Worm (Caenorhabditis elegans) whole organism, young adult: ENCODE data around the gene W08G11.3.
A peak's percentile ranks its signal among the peaks of the same experiment; 100 is the strongest.

Experiments used
- B0019.2 ChIP-seq: fragments of 200-800 bp; sonication (Bioruptor generic); conservative IDR thresholded peaks from 2 replicates; pipeline ENCODE4 v1.3.6; 2022; ENCODE audit warnings: missing genetic modification reagents, missing genetic modification characterization, missing compliant biosample characterization
- B0035.1 ChIP-seq: sonication (generic microtip); optimal IDR thresholded peaks from 2 replicates; lab custom pipeline; 2016; ENCODE audit warnings: missing genetic modification characterization, mild to moderate bottlenecking, missing compliant biosample characterization, missing genotype, missing genetic modification reagents
- C17E4.6 ChIP-seq: fragments of 200-800 bp; sonication (Bioruptor generic); IDR thresholded peaks from 2 replicates; pipeline ENCODE4 v1.3.6; 2022; ENCODE audit warnings: missing genetic modification reagents, missing genetic modification characterization, missing compliant biosample characterization
- D2030.7 ChIP-seq: fragments of 200-800 bp; sonication (Bioruptor generic); IDR thresholded peaks from 2 replicates; pipeline ENCODE4 v1.3.6; 2022; ENCODE audit warnings: missing genetic modification reagents, missing genetic modification characterization, missing compliant biosample characterization
- F33H1.4 ChIP-seq: fragments of 200-800 bp; sonication (Bioruptor generic); IDR thresholded peaks from 2 replicates; pipeline ENCODE4 v1.3.6; 2022; ENCODE audit warnings: missing genetic modification reagents, missing genetic modification characterization, missing compliant biosample characterization
- F49E8.2 ChIP-seq: sonication (generic microtip); optimal IDR thresholded peaks from 3 replicates; lab custom pipeline; 2017; ENCODE audit warnings: missing genetic modification characterization, mild to moderate bottlenecking, missing compliant biosample characterization, antibody characterized with exemption, moderate library complexity; ENCODE audit not compliant: insufficient read depth
- T26A5.8 ChIP-seq: sonication (generic microtip); optimal IDR thresholded peaks from 2 replicates; lab custom pipeline; 2016; ENCODE audit warnings: missing genetic modification characterization, missing compliant biosample characterization
- Y67H2A.10 ChIP-seq: fragments of 200-800 bp; sonication (Bioruptor generic); conservative IDR thresholded peaks from 2 replicates; pipeline ENCODE4 v1.3.6; 2022; ENCODE audit warnings: missing genetic modification reagents, missing genetic modification characterization, missing compliant biosample characterization
- Y95B8A.8 ChIP-seq: fragments of 200-800 bp; sonication (Bioruptor generic); IDR thresholded peaks from 2 replicates; pipeline ENCODE4 v1.3.6; 2022; ENCODE audit warnings: missing genetic modification reagents, missing genetic modification characterization, missing compliant biosample characterization
- ZK185.1 ChIP-seq: sonication (generic microtip); optimal IDR thresholded peaks from 2 replicates; lab custom pipeline; 2016; ENCODE audit warnings: mild to moderate bottlenecking, missing genetic modification characterization, missing compliant biosample characterization; ENCODE audit not compliant: poor library complexity, severe bottlenecking
- akir-1 ChIP-seq: fragments of 200-800 bp; sonication (Bioruptor generic); optimal IDR thresholded peaks from 2 replicates; lab custom pipeline; 2018; ENCODE audit warnings: mild to moderate bottlenecking, missing genetic modification characterization, moderate library complexity, missing compliant biosample characterization
- aptf-3 ChIP-seq: fragments of 200-800 bp; sonication (Bioruptor generic); IDR thresholded peaks from 2 replicates; pipeline ENCODE4 v1.3.6; 2022; ENCODE audit warnings: missing genetic modification characterization, missing compliant biosample characterization
- atf-7 ChIP-seq: sonication (generic microtip); optimal IDR thresholded peaks from 2 replicates; lab custom pipeline; 2017; ENCODE audit warnings: mild to moderate bottlenecking, missing genetic modification characterization, missing compliant biosample characterization
- athp-1 ChIP-seq: sonication (generic microtip); optimal IDR thresholded peaks from 2 replicates; lab custom pipeline; 2017; ENCODE audit warnings: mild to moderate bottlenecking, missing genetic modification characterization, missing compliant biosample characterization
- attf-3 ChIP-seq: fragments of 200-800 bp; sonication (Bioruptor generic); conservative IDR thresholded peaks from 2 replicates; pipeline ENCODE4 v1.3.6; 2022; ENCODE audit warnings: missing genetic modification reagents, missing genetic modification characterization, missing compliant biosample characterization
- attf-6 ChIP-seq: fragments of 200-800 bp; sonication (Bioruptor generic); IDR thresholded peaks from 2 replicates; pipeline ENCODE4 v1.3.6; 2022; ENCODE audit warnings: missing genetic modification reagents, missing genetic modification characterization, missing compliant biosample characterization
- ccch-3 ChIP-seq: fragments of 200-800 bp; sonication (Bioruptor generic); optimal IDR thresholded peaks from 2 replicates; lab custom pipeline; 2018; ENCODE audit warnings: mild to moderate bottlenecking, missing genetic modification characterization, missing compliant biosample characterization
- cebp-1 ChIP-seq, 2 experiments: fragments of 200-800 bp in 1 of 2; sonication (Bioruptor generic) in 1 of 2; sonication (generic microtip) in 1 of 2; IDR thresholded peaks in 1 of 2; optimal IDR thresholded peaks in 1 of 2; 2 replicates each; pipeline versions ENCODE4 v1.3.6 to Lab custom; 2017 to 2022; ENCODE audit warnings: missing compliant biosample characterization in 2 of 2, missing genetic modification characterization in 2 of 2, mild to moderate bottlenecking in 1 of 2, missing genetic modification reagents in 1 of 2, moderate library complexity in 1 of 2
- ceh-100 ChIP-seq: fragments of 200-800 bp; sonication (Bioruptor generic); IDR thresholded peaks from 2 replicates; pipeline ENCODE4 v1.3.6; 2022; ENCODE audit warnings: missing genetic modification reagents, missing genetic modification characterization, missing compliant biosample characterization
- ceh-91 ChIP-seq: fragments of 200-800 bp; sonication (Bioruptor generic); IDR thresholded peaks from 2 replicates; pipeline ENCODE4 v1.3.6; 2022; ENCODE audit warnings: missing genetic modification reagents, missing genetic modification characterization, missing compliant biosample characterization
- dox-1 ChIP-seq: fragments of 200-800 bp; sonication (Bioruptor generic); IDR thresholded peaks from 2 replicates; pipeline ENCODE4 v1.3.6; 2022; ENCODE audit warnings: missing genetic modification reagents, missing genetic modification characterization, missing compliant biosample characterization
- dpff-1 ChIP-seq: sonication (generic microtip); optimal IDR thresholded peaks from 2 replicates; lab custom pipeline; 2017; ENCODE audit warnings: mild to moderate bottlenecking, missing genetic modification characterization, missing compliant biosample characterization
- efl-1 ChIP-seq: fragments of 150-350 bp; optimal IDR thresholded peaks from 2 replicates; lab custom pipeline; 2014; ENCODE audit warnings: missing biosample characterization, missing genetic modification reagents, missing genetic modification characterization
- egl-18 ChIP-seq: fragments of 200-800 bp; sonication (Bioruptor generic); IDR thresholded peaks from 2 replicates; pipeline ENCODE4 v1.3.6; 2022; ENCODE audit warnings: missing genetic modification reagents, missing genetic modification characterization, missing compliant biosample characterization
- egrh-3 ChIP-seq: fragments of 200-800 bp; sonication (Bioruptor generic); IDR thresholded peaks from 2 replicates; pipeline ENCODE4 v1.3.6; 2022; ENCODE audit warnings: missing genetic modification reagents, missing genetic modification characterization, missing compliant biosample characterization
- ets-4 ChIP-seq: fragments of 200-800 bp; sonication (Bioruptor generic); optimal IDR thresholded peaks from 2 replicates; lab custom pipeline; 2018; ENCODE audit warnings: mild to moderate bottlenecking, missing genetic modification characterization, missing compliant biosample characterization
- hrde-1 ChIP-seq: sonication (generic microtip); optimal IDR thresholded peaks from 2 replicates; lab custom pipeline; 2016; ENCODE audit warnings: missing genetic modification characterization, mild to moderate bottlenecking, missing compliant biosample characterization, moderate library complexity, missing genotype, missing genetic modification reagents, borderline replicate concordance
- let-526 ChIP-seq: fragments of 200-800 bp; sonication (Bioruptor generic); IDR thresholded peaks from 2 replicates; pipeline ENCODE4 v1.3.6; 2022; ENCODE audit warnings: missing genetic modification reagents, missing genetic modification characterization, missing compliant biosample characterization
- lin-40 ChIP-seq: sonication (generic microtip); optimal IDR thresholded peaks from 2 replicates; lab custom pipeline; 2016; ENCODE audit warnings: missing genetic modification characterization, mild to moderate bottlenecking, missing compliant biosample characterization, missing genotype, missing genetic modification reagents
- madf-10 ChIP-seq: sonication (generic microtip); optimal IDR thresholded peaks from 2 replicates; lab custom pipeline; 2016; ENCODE audit warnings: mild to moderate bottlenecking, missing genetic modification characterization, missing compliant biosample characterization
- madf-8 ChIP-seq: fragments of 200-800 bp; sonication (Bioruptor generic); conservative IDR thresholded peaks from 2 replicates; pipeline ENCODE4 v1.3.6; 2022; ENCODE audit warnings: missing genetic modification reagents, missing genetic modification characterization, missing compliant biosample characterization
- nhr-120 ChIP-seq: fragments of 200-800 bp; sonication (Bioruptor generic); IDR thresholded peaks from 2 replicates; pipeline ENCODE4 v1.3.6; 2022; ENCODE audit warnings: missing genetic modification characterization, missing compliant biosample characterization
- nhr-27 ChIP-seq: fragments of 200-800 bp; sonication (Bioruptor generic); optimal IDR thresholded peaks from 2 replicates; lab custom pipeline; 2018; ENCODE audit warnings: mild to moderate bottlenecking, missing genetic modification characterization, moderate library complexity, missing compliant biosample characterization
- pha-4 ChIP-seq: fragments of 150-350 bp; sonication (generic microtip); optimal IDR thresholded peaks from 2 replicates; lab custom pipeline; 2014; ENCODE audit warnings: missing biosample characterization, missing genetic modification reagents, missing genetic modification characterization
- rec-8 ChIP-seq, 2 experiments: sonication (generic microtip); optimal IDR thresholded peaks; 2 replicates each; lab custom pipeline; 2016; ENCODE audit warnings: mild to moderate bottlenecking in 2 of 2, missing genetic modification characterization in 2 of 2, missing genetic modification reagents in 2 of 2, missing genotype in 2 of 2, missing biosample characterization in 1 of 2, missing compliant biosample characterization in 1 of 2, moderate library complexity in 1 of 2
- rpc-1 ChIP-seq, 2 experiments: fragments of 150-350 bp in 1 of 2; sonication (generic microtip) in 1 of 2; optimal IDR thresholded peaks; 2 replicates each; lab custom pipeline; 2014 to 2018; ENCODE audit warnings: missing biosample characterization in 1 of 2, missing genetic modification characterization in 1 of 2, missing genetic modification reagents in 1 of 2, missing genotype in 1 of 2
- snpc-1.1 ChIP-seq: sonication (generic microtip); optimal IDR thresholded peaks from 2 replicates; lab custom pipeline; 2017; ENCODE audit warnings: missing genetic modification characterization, mild to moderate bottlenecking, missing compliant biosample characterization, antibody characterized with exemption, moderate library complexity, missing genotype, missing genetic modification reagents; ENCODE audit not compliant: insufficient read depth
- snpc-1.3 ChIP-seq: sonication (generic microtip); optimal IDR thresholded peaks from 2 replicates; lab custom pipeline; 2017; ENCODE audit warnings: missing genetic modification characterization, mild to moderate bottlenecking, missing compliant biosample characterization, antibody characterized with exemption, moderate library complexity, missing genotype, missing genetic modification reagents; ENCODE audit not compliant: insufficient read depth
- snpc-4 ChIP-seq, 5 experiments: fragments of 150-350 bp in 1 of 5; sonication (generic microtip) in 4 of 5; optimal IDR thresholded peaks; 2 replicates each; lab custom pipeline; 2014 to 2018; ENCODE audit warnings: missing genetic modification characterization in 5 of 5, missing biosample characterization in 3 of 5, antibody characterized with exemption in 2 of 5, mild to moderate bottlenecking in 2 of 5, missing compliant biosample characterization in 2 of 5, missing genotype in 2 of 5, moderate library complexity in 2 of 5, missing genetic modification reagents in 1 of 5
- sptf-2 ChIP-seq: fragments of 200-800 bp; sonication (Bioruptor generic); optimal IDR thresholded peaks from 2 replicates; lab custom pipeline; 2018; ENCODE audit warnings: mild to moderate bottlenecking, missing genetic modification characterization, missing compliant biosample characterization
- xnd-1 ChIP-seq: sonication (generic microtip); optimal IDR thresholded peaks from 2 replicates; lab custom pipeline; 2016; ENCODE audit warnings: missing genotype, missing genetic modification reagents, missing genetic modification characterization, missing compliant biosample characterization
- ztf-22 ChIP-seq: fragments of 200-800 bp; sonication (Bioruptor generic); optimal IDR thresholded peaks from 2 replicates; lab custom pipeline; 2018; ENCODE audit warnings: mild to moderate bottlenecking, missing genetic modification characterization, moderate library complexity, missing compliant biosample characterization
- ztf-25 ChIP-seq: fragments of 200-800 bp; sonication (Bioruptor generic); IDR thresholded peaks from 2 replicates; pipeline ENCODE4 v1.3.6; 2022; ENCODE audit warnings: missing genetic modification reagents, missing genetic modification characterization, missing compliant biosample characterization
- ztf-28 ChIP-seq: fragments of 200-800 bp; sonication (Bioruptor generic); IDR thresholded peaks from 2 replicates; pipeline ENCODE4 v1.3.6; 2022; ENCODE audit warnings: missing genetic modification reagents, missing genetic modification characterization, missing compliant biosample characterization
- ztf-3 ChIP-seq: fragments of 200-800 bp; sonication (Bioruptor generic); optimal IDR thresholded peaks from 2 replicates; lab custom pipeline; 2018; ENCODE audit warnings: mild to moderate bottlenecking, missing genetic modification characterization, missing compliant biosample characterization

Gene W08G11.3

DNA sequence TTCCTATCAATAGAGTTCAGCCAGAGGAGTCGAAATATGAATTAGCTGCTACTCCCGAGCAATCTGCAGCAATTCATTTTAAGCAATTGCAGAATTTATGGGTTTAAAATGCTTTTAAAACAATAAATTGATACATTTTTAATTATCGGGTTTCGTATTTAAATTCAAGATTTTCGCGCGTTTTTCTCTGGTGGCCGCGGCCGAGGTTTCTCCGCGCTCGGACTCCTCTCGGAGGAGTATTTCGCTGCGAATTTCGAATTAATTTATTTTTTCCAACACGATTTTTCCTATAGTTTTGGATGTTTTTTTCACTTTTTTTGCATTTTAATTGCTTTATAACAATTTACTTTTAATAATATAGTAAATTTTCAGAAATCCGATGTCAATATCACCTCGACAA is 34.0 kb downstream of the W08G11.3 start, which contains the start of gene F13A7.14 (continued):
- peak in 1 of 2 experiments; percentile 40 for TF ChIP-seq rec-8 (tag; optimal IDR thresholded peaks at IDR 0.05; lab: Kevin White, UChicago)
- TF ChIP-seq F49E8.2 (tag; lab: Kevin White, UChicago), result no peak
- TF ChIP-seq ZK185.1, result peak; percentile 90
- TF ChIP-seq F33H1.4, result peak; percentile 51
- TF ChIP-seq ztf-25, result no peak
- TF ChIP-seq madf-10 (tag; lab: Kevin White, UChicago), result peak; percentile 42
- TF ChIP-seq akir-1, result peak; percentile 61
- peak; percentile 66 for TF ChIP-seq madf-8 (GFP tag; lab: Robert Waterston, UW)
- TF ChIP-seq ztf-22 (GFP tag; lab: Kevin White, UChicago), result no peak
- TF ChIP-seq attf-3 (GFP tag; lab: Robert Waterston, UW), result peak; percentile 62
- no peak for TF ChIP-seq sptf-2 (GFP tag; lab: Kevin White, UChicago)
- TF ChIP-seq C17E4.6 (GFP tag; lab: Robert Waterston, UW), result no peak
- TF ChIP-seq efl-1 (GFP tag; lab: Kevin White, UChicago), result peak; percentile 73
- no peak for TF ChIP-seq T26A5.8 (tag; lab: Kevin White, UChicago)
- peak; percentile 75 for TF ChIP-seq dox-1 (GFP tag; lab: Robert Waterston, UW)
- peak; percentile 42 for TF ChIP-seq athp-1 (tag; lab: Kevin White, UChicago)
- TF ChIP-seq cebp-1 (GFP tag; IDR thresholded peaks at IDR 0.05; lab: Robert Waterston, UW), result no peak
- TF ChIP-seq cebp-1 (tag; optimal IDR thresholded peaks at IDR 0.05; lab: Kevin White, UChicago), result peak; percentile 39
- TF ChIP-seq let-526 (GFP tag; lab: Robert Waterston, UW), result 0 out of 2 replicates have a peak, but pooled peaks have one; percentile 51
- TF ChIP-seq rpc-1 (optimal IDR thresholded peaks at IDR 0.05; lab: Kevin White, UChicago), result no peak
- no peak for TF ChIP-seq rpc-1 (tag; optimal IDR thresholded peaks at IDR 0.05; lab: Kevin White, UChicago)
- no peak for TF ChIP-seq atf-7 (tag; lab: Kevin White, UChicago)
- no peak for TF ChIP-seq egl-18
- TF ChIP-seq ceh-91 (GFP tag; lab: Robert Waterston, UW), result peak; percentile 52
- TF ChIP-seq aptf-3 (GFP tag; lab: Robert Waterston, UW), result no peak
- no peak for TF ChIP-seq lin-40 (tag; lab: Kevin White, UChicago)
- TF ChIP-seq ceh-100, result 0 out of 2 replicates have a peak, but pooled peaks have one; percentile 38
- no peak for TF ChIP-seq ets-4 (GFP tag; lab: Kevin White, UChicago)
- no peak for TF ChIP-seq B0035.1 (tag; lab: Kevin White, UChicago)
- no peak for TF ChIP-seq pha-4 (tag; lab: Kevin White, UChicago)
- TF ChIP-seq nhr-120 (GFP tag; lab: Robert Waterston, UW), result no peak
- no peak for TF ChIP-seq ztf-28 (GFP tag; lab: Robert Waterston, UW)
- TF ChIP-seq snpc-4 (GFP tag; optimal IDR thresholded peaks at IDR 0.05; lab: Kevin White, UChicago), result no peak
- TF ChIP-seq snpc-4 (tag; optimal IDR thresholded peaks at IDR 0.05; lab: Kevin White, UChicago), result peak in 3 of 4 experiments; percentile 53 to 72 (median 69)
- no peak for TF ChIP-seq Y67H2A.10 (GFP tag; lab: Robert Waterston, UW)
- TF ChIP-seq snpc-1.3 (tag; lab: Kevin White, UChicago), result peak; percentile 39
- TF ChIP-seq ztf-3, result no peak
- TF ChIP-seq xnd-1 (tag; lab: Kevin White, UChicago), result peak; percentile 6
- TF ChIP-seq attf-6 (GFP tag; lab: Robert Waterston, UW), result peak; percentile 76
- no peak for TF ChIP-seq nhr-27
- TF ChIP-seq egrh-3 (GFP tag; lab: Robert Waterston, UW), result 0 out of 2 replicates have a peak, but pooled peaks have one; percentile 42
- peak; percentile 54 for TF ChIP-seq D2030.7 (GFP tag; lab: Robert Waterston, UW)
- no peak for TF ChIP-seq dpff-1 (tag; lab: Kevin White, UChicago)
- no peak for TF ChIP-seq snpc-1.1
- no peak for TF ChIP-seq B0019.2
- no peak for TF ChIP-seq ccch-3 (GFP tag; lab: Kevin White, UChicago)
- no peak for TF ChIP-seq hrde-1 (tag; lab: Kevin White, UChicago)
- TF ChIP-seq Y95B8A.8 (GFP tag; lab: Robert Waterston, UW), result no peak
